Worm (Caenorhabditis elegans): Measurements from ENCODE around the gene C04E7.1.

Gene C04E7.1

ce11 chrX:324021-324420 lies 33.9 kb upstream of the C04E7.1 start (continued):
- TF ChIP-seq sup-37 (GFP tag; optimal IDR thresholded peaks at IDR 0.05) (no peak), mep-1 (tag; optimal IDR thresholded peaks at IDR 0.05) (peak; percentile 45), F16B12.6 (tag; optimal IDR thresholded peaks at IDR 0.05) (peak; percentile 33), irx-1 (tag; optimal IDR thresholded peaks at IDR 0.05) (peak; percentile 25)

- TF ChIP-seq elt-2 (tag; optimal IDR thresholded peaks at IDR 0.05) = no peak
- no peak for TF ChIP-seq nhr-77 (tag; optimal IDR thresholded peaks at IDR 0.05)
- TF ChIP-seq swsn-7 (tag; optimal IDR thresholded peaks at IDR 0.05) = peak; percentile 21
- TF ChIP-seq dpl-1 (GFP tag; optimal IDR thresholded peaks at IDR 0.05) = peak in 2 of 3 experiments; percentile 26 to 38
- peak; percentile 77 for TF ChIP-seq mep-1 (tag; optimal IDR thresholded peaks at IDR 0.05)
- TF ChIP-seq elt-3 (tag; optimal IDR thresholded peaks at IDR 0.05) = no peak
- TF ChIP-seq aha-1 (tag; optimal IDR thresholded peaks at IDR 0.05) = peak; percentile 19
- TF ChIP-seq blmp-1 (tag; optimal IDR thresholded peaks at IDR 0.05) = peak; percentile 45
- peak; percentile 46 for TF ChIP-seq nhr-90 (tag; optimal IDR thresholded peaks at IDR 0.05; ENCODE audit: poor library complexity)
- TF ChIP-seq F16B12.6 (tag; optimal IDR thresholded peaks at IDR 0.05) = peak; percentile 89
- no peak for TF ChIP-seq egl-27 (tag; optimal IDR thresholded peaks at IDR 0.05)
- peak in 1 of 2 experiments; percentile 22 for TF ChIP-seq efl-1 (optimal IDR thresholded peaks at IDR 0.05)
- TF ChIP-seq efl-1 (GFP tag; optimal IDR thresholded peaks at IDR 0.05 in 1 of 2) = peak; percentile 20 to 55
- TF ChIP-seq ceh-82 (tag; optimal IDR thresholded peaks at IDR 0.05) = peak in 1 of 3 experiments; percentile 21
- TF ChIP-seq snpc-4 (tag; optimal IDR thresholded peaks at IDR 0.05) = peak; percentile 6
- TF ChIP-seq irx-1 (tag; optimal IDR thresholded peaks at IDR 0.05) = no peak
- TF ChIP-seq fos-1 (tag; optimal IDR thresholded peaks at IDR 0.05) = no peak
- TF ChIP-seq dsc-1 (tag; optimal IDR thresholded peaks at IDR 0.05) = peak; percentile 20
- TF ChIP-seq lsy-2 (tag; optimal IDR thresholded peaks at IDR 0.05) = peak; percentile 22 to 51
- TF ChIP-seq lin-14 (GFP tag; optimal IDR thresholded peaks at IDR 0.05) = peak; percentile 41
- peak; percentile 33 for TF ChIP-seq nhr-20 (tag; optimal IDR thresholded peaks at IDR 0.05)
- TF ChIP-seq nhr-47 (tag; optimal IDR thresholded peaks at IDR 0.05) = peak; percentile 51
- peak; percentile 36 for TF ChIP-seq tbx-2 (tag; optimal IDR thresholded peaks at IDR 0.05)
- peak; percentile 45 for TF ChIP-seq snu-23 (GFP tag; optimal IDR thresholded peaks at IDR 0.05)
- TF ChIP-seq efl-3 (GFP tag; optimal IDR thresholded peaks at IDR 0.05) = no peak
- TF ChIP-seq nhr-85 (tag) = peak; percentile 33
- TF ChIP-seq rnt-1 (tag; optimal IDR thresholded peaks at IDR 0.05) = peak; percentile 25
- TF ChIP-seq mdl-1 (tag; optimal IDR thresholded peaks at IDR 0.05) = peak in 1 of 2 experiments; percentile 42
- peak in 1 of 2 experiments; percentile 66 for TF ChIP-seq lin-35 (GFP tag; optimal IDR thresholded peaks at IDR 0.05)
- TF ChIP-seq C16A3.4 (tag; optimal IDR thresholded peaks at IDR 0.05) = peak; percentile 9
- TF ChIP-seq sup-37 (GFP tag; optimal IDR thresholded peaks at IDR 0.05) = no peak
- TF ChIP-seq nhr-71 (tag; optimal IDR thresholded peaks at IDR 0.05) = peak; percentile 53
These were observed 32.2 kb upstream of the C04E7.1 start, which contains the start of gene M02E1.1 for ce11 chrX:325597-326161. M02E1.1 (plus strand) TSS chrX:326111.

- TF ChIP-seq grh-1 (GFP tag; IDR thresholded peaks at IDR 0.05) = no peak
- no peak for TF ChIP-seq tlp-1 (tag; optimal IDR thresholded peaks at IDR 0.05)
- TF ChIP-seq blmp-1 (tag; optimal IDR thresholded peaks at IDR 0.05) = no peak
- TF ChIP-seq nhr-71 (tag; optimal IDR thresholded peaks at IDR 0.05) = no peak
- TF ChIP-seq ceh-88 (GFP tag; IDR thresholded peaks at IDR 0.05) = no peak
- TF ChIP-seq sup-37 (GFP tag; optimal IDR thresholded peaks at IDR 0.05) = no peak
- no peak for TF ChIP-seq tbx-2 (tag; optimal IDR thresholded peaks at IDR 0.05)
- TF ChIP-seq nhr-237 (tag; optimal IDR thresholded peaks at IDR 0.05) = no peak
- no peak for TF ChIP-seq alr-1 (tag; optimal IDR thresholded peaks at IDR 0.05; ENCODE audit: borderline replicate concordance)
- no peak for TF ChIP-seq ama-1 (optimal IDR thresholded peaks at IDR 0.05)
- TF ChIP-seq unc-130 (tag; optimal IDR thresholded peaks at IDR 0.05) = no peak
- no peak for TF ChIP-seq Y116A8C.19 (tag; optimal IDR thresholded peaks at IDR 0.05; ENCODE audit: borderline replicate concordance)
- no peak for TF ChIP-seq C04F5.9 (tag; optimal IDR thresholded peaks at IDR 0.05)
- TF ChIP-seq dpl-1 (GFP tag; optimal IDR thresholded peaks at IDR 0.05) = no peak
- TF ChIP-seq hlh-4 (tag; optimal IDR thresholded peaks at IDR 0.05) = no peak
- TF ChIP-seq sox-4 (tag; optimal IDR thresholded peaks at IDR 0.05) = no peak
- TF ChIP-seq lsy-2 (tag; optimal IDR thresholded peaks at IDR 0.05) = no peak
- TF ChIP-seq nhr-76 (tag; optimal IDR thresholded peaks at IDR 0.05) = no peak
- no peak for TF ChIP-seq nhr-90 (tag; optimal IDR thresholded peaks at IDR 0.05; ENCODE audit: poor library complexity)
- no peak for TF ChIP-seq isw-1 (GFP tag; IDR thresholded peaks at IDR 0.05)
These were observed 29.2 kb upstream of the C04E7.1 start for ce11 chrX:328736-329135.
